Worm (Caenorhabditis elegans) whole organism, L4 larva: ENCODE data around the gene col-158.

Experiments used
- F10B5.3 ChIP-seq: sonication (generic microtip); optimal IDR thresholded peaks from 2 replicates; lab custom pipeline; 2016; ENCODE audit warnings: mild to moderate bottlenecking, missing genetic modification characterization, missing compliant biosample characterization
- F26F4.8 ChIP-seq: fragments of 200-800 bp; sonication (Bioruptor generic); conservative IDR thresholded peaks from 2 replicates; pipeline ENCODE4 v1.3.6; 2022; ENCODE audit warnings: missing genetic modification characterization, missing compliant biosample characterization
- F37D6.2 ChIP-seq: sonication (generic microtip); optimal IDR thresholded peaks from 2 replicates; lab custom pipeline; 2016; ENCODE audit warnings: mild to moderate bottlenecking, missing genetic modification characterization, missing compliant biosample characterization
- F49E8.2 ChIP-seq: sonication (generic microtip); optimal IDR thresholded peaks from 2 replicates; lab custom pipeline; 2016; ENCODE audit warnings: missing compliant biosample characterization, mild to moderate bottlenecking, missing genetic modification characterization, borderline replicate concordance
- Y105C5A.15 ChIP-seq: fragments of 200-800 bp; sonication (Bioruptor generic); IDR thresholded peaks from 2 replicates; pipeline ENCODE4 v1.3.6; 2022; ENCODE audit warnings: missing genetic modification characterization, missing compliant biosample characterization
- Y5F2A.4 ChIP-seq: fragments of 200-800 bp; sonication (Bioruptor generic); optimal IDR thresholded peaks from 2 replicates; lab custom pipeline; 2018; ENCODE audit warnings: mild to moderate bottlenecking, missing genetic modification characterization, missing compliant biosample characterization
- Y75B8A.6 ChIP-seq: fragments of 200-800 bp; sonication (Bioruptor generic); IDR thresholded peaks from 2 replicates; pipeline ENCODE4 v1.3.6; 2022; ENCODE audit warnings: missing genetic modification reagents, missing genetic modification characterization, missing compliant biosample characterization
- aha-1 ChIP-seq: fragments of 150-350 bp; peaks from one replicate; lab custom pipeline; 2014; ENCODE audit warnings: missing biosample characterization, missing genetic modification characterization
- aly-2 ChIP-seq: sonication (generic microtip); optimal IDR thresholded peaks from 2 replicates; lab custom pipeline; 2018; ENCODE audit warnings: missing biosample characterization, missing genetic modification characterization
- attf-4 ChIP-seq: sonication (generic microtip); optimal IDR thresholded peaks from 3 replicates; lab custom pipeline; 2017; ENCODE audit warnings: missing biosample characterization, missing genetic modification characterization
- ceh-20 ChIP-seq: fragments of 200-800 bp; sonication (Bioruptor generic); IDR thresholded peaks from 2 replicates; pipeline ENCODE4 v1.3.6; 2022; ENCODE audit warnings: missing genetic modification reagents, missing genetic modification characterization, missing compliant biosample characterization
- ces-1 ChIP-seq: fragments of 150-350 bp; sonication (generic microtip); optimal IDR thresholded peaks from 4 replicates; lab custom pipeline; 2014; ENCODE audit warnings: missing biosample characterization, missing genetic modification reagents, missing genetic modification characterization
- ctbp-1 ChIP-seq: fragments of 200-800 bp; sonication (Bioruptor generic); IDR thresholded peaks from 2 replicates; pipeline ENCODE4 v1.3.6; 2022; ENCODE audit warnings: missing genetic modification reagents, missing genetic modification characterization, missing compliant biosample characterization
- daf-12 ChIP-seq: fragments of 150-350 bp; optimal IDR thresholded peaks from 2 replicates; lab custom pipeline; 2014; ENCODE audit warnings: missing biosample characterization, missing genetic modification reagents, missing genetic modification characterization
- dpl-1 ChIP-seq: fragments of 150-350 bp; optimal IDR thresholded peaks from 2 replicates; lab custom pipeline; 2014; ENCODE audit warnings: missing biosample characterization, missing genetic modification reagents, missing genetic modification characterization
- duxl-1 ChIP-seq: sonication (generic microtip); optimal IDR thresholded peaks from 2 replicates; lab custom pipeline; 2016; ENCODE audit warnings: mild to moderate bottlenecking, missing genetic modification characterization, moderate library complexity, missing compliant biosample characterization; ENCODE audit not compliant: poor library complexity
- dve-1 ChIP-seq: sonication (generic microtip); optimal IDR thresholded peaks from 2 replicates; lab custom pipeline; 2017; ENCODE audit warnings: antibody characterized with exemption, mild to moderate bottlenecking, missing genetic modification characterization, missing compliant biosample characterization; ENCODE audit not compliant: insufficient read depth
- fkh-10 ChIP-seq: fragments of 150-350 bp; optimal IDR thresholded peaks from 2 replicates; lab custom pipeline; 2014; ENCODE audit warnings: missing biosample characterization, missing genetic modification reagents, missing genetic modification characterization
- fos-1 ChIP-seq: fragments of 150-350 bp; optimal IDR thresholded peaks from 2 replicates; lab custom pipeline; 2014; ENCODE audit warnings: missing biosample characterization, missing genetic modification characterization
- hlh-11 ChIP-seq: fragments of 200-800 bp; sonication (Bioruptor generic); optimal IDR thresholded peaks from 2 replicates; lab custom pipeline; 2018; ENCODE audit warnings: mild to moderate bottlenecking, missing genetic modification characterization, missing compliant biosample characterization
- hlh-30 ChIP-seq: sonication (generic microtip); optimal IDR thresholded peaks from 2 replicates; lab custom pipeline; 2017; ENCODE audit warnings: antibody characterized with exemption, mild to moderate bottlenecking, missing genetic modification characterization, missing compliant biosample characterization; ENCODE audit not compliant: insufficient read depth
- jun-1 ChIP-seq: fragments of 150-350 bp; optimal IDR thresholded peaks from 2 replicates; lab custom pipeline; 2014; ENCODE audit warnings: missing biosample characterization, missing genetic modification reagents, missing genetic modification characterization
- lin-1 ChIP-seq: fragments of 200-800 bp; sonication (Bioruptor generic); IDR thresholded peaks from 2 replicates; pipeline ENCODE4 v1.3.6; 2022; ENCODE audit warnings: missing genetic modification reagents, missing genetic modification characterization, missing compliant biosample characterization
- lin-13 ChIP-seq: fragments of 150-350 bp; optimal IDR thresholded peaks from 2 replicates; lab custom pipeline; 2014; ENCODE audit warnings: missing biosample characterization, missing genetic modification reagents, missing genetic modification characterization
- lin-29 ChIP-seq: fragments of 200-800 bp; sonication (Bioruptor generic); IDR thresholded peaks from 2 replicates; pipeline ENCODE4 v1.3.6; 2022; ENCODE audit warnings: missing genetic modification reagents, missing genetic modification characterization, missing compliant biosample characterization
- lin-38 ChIP-seq: fragments of 200-800 bp; sonication (Bioruptor generic); IDR thresholded peaks from 2 replicates; pipeline ENCODE4 v1.3.6; 2022; ENCODE audit warnings: missing genetic modification reagents, missing genetic modification characterization, missing compliant biosample characterization
- lir-3 ChIP-seq: sonication (generic microtip); optimal IDR thresholded peaks from 2 replicates; lab custom pipeline; 2016; ENCODE audit warnings: mild to moderate bottlenecking, missing genetic modification characterization, missing compliant biosample characterization
- madf-5 ChIP-seq, 2 experiments: fragments of 200-800 bp; sonication (Bioruptor generic); IDR thresholded peaks; 2 replicates each; pipeline ENCODE4 v1.3.6; 2022; ENCODE audit warnings: missing compliant biosample characterization in 2 of 2, missing genetic modification characterization in 2 of 2
- mdl-1 ChIP-seq, 2 experiments: fragments of 150-350 bp in 1 of 2; sonication (generic microtip) in 1 of 2; optimal IDR thresholded peaks; 2 replicates each; lab custom pipeline; 2014 to 2017; ENCODE audit warnings: missing biosample characterization in 2 of 2, missing genetic modification characterization in 2 of 2
- mdt-29 ChIP-seq: fragments of 200-800 bp; sonication (Bioruptor generic); IDR thresholded peaks from 2 replicates; pipeline ENCODE4 v1.3.6; 2022; ENCODE audit warnings: missing genetic modification reagents, missing genetic modification characterization, missing compliant biosample characterization
- mep-1 ChIP-seq: fragments of 150-350 bp; sonication (generic microtip); optimal IDR thresholded peaks from 3 replicates; lab custom pipeline; 2014; ENCODE audit warnings: missing biosample characterization, missing genetic modification characterization
- mes-2 ChIP-seq: sonication (generic microtip); optimal IDR thresholded peaks from 2 replicates; lab custom pipeline; 2016; ENCODE audit warnings: missing genotype, mild to moderate bottlenecking, missing genetic modification characterization, missing compliant biosample characterization; ENCODE audit not compliant: poor library complexity, severe bottlenecking
- mxl-2 ChIP-seq: fragments of 200-800 bp; sonication (Bioruptor generic); conservative IDR thresholded peaks from 2 replicates; pipeline ENCODE4 v1.3.6; 2022; ENCODE audit warnings: missing genetic modification reagents, missing genetic modification characterization, missing compliant biosample characterization
- nhr-237 ChIP-seq: sonication (generic microtip); optimal IDR thresholded peaks from 2 replicates; lab custom pipeline; 2017; ENCODE audit warnings: missing biosample characterization, missing genetic modification characterization
- nhr-41 ChIP-seq: fragments of 200-800 bp; sonication (Bioruptor generic); IDR thresholded peaks from 2 replicates; pipeline ENCODE4 v1.3.6; 2022; ENCODE audit warnings: missing genetic modification reagents, missing genetic modification characterization, missing compliant biosample characterization
- nhr-48 ChIP-seq: sonication (generic microtip); optimal IDR thresholded peaks from 2 replicates; lab custom pipeline; 2016; ENCODE audit warnings: mild to moderate bottlenecking, missing genetic modification characterization, missing compliant biosample characterization
- nhr-6 ChIP-seq: fragments of 150-350 bp; optimal IDR thresholded peaks from 2 replicates; lab custom pipeline; 2014; ENCODE audit warnings: missing biosample characterization, missing genetic modification characterization
- nhr-76 ChIP-seq: fragments of 150-350 bp; optimal IDR thresholded peaks from 2 replicates; lab custom pipeline; 2014; ENCODE audit warnings: missing biosample characterization, missing genetic modification characterization
- sdz-12 ChIP-seq: fragments of 200-800 bp; sonication (Bioruptor generic); optimal IDR thresholded peaks from 2 replicates; lab custom pipeline; 2018; ENCODE audit warnings: mild to moderate bottlenecking, missing genetic modification characterization, missing compliant biosample characterization
- spr-3 ChIP-seq: fragments of 200-800 bp; sonication (Bioruptor generic); optimal IDR thresholded peaks from 2 replicates; lab custom pipeline; 2018; ENCODE audit warnings: mild to moderate bottlenecking, missing genetic modification characterization, missing compliant biosample characterization
- tag-97 ChIP-seq: fragments of 200-800 bp; sonication (Bioruptor generic); IDR thresholded peaks from 2 replicates; pipeline ENCODE4 v1.3.6; 2022; ENCODE audit warnings: missing genetic modification characterization, missing compliant biosample characterization
- tra-1 ChIP-seq: fragments of 200-800 bp; sonication (Bioruptor generic); IDR thresholded peaks from 2 replicates; pipeline ENCODE4 v1.3.6; 2022; ENCODE audit warnings: missing genetic modification reagents, missing genetic modification characterization, missing compliant biosample characterization
- unc-62 ChIP-seq, 3 experiments: fragments of 150-350 bp in 1 of 3; sonication (generic microtip); optimal IDR thresholded peaks in 2 of 3; peaks in 1 of 3; 1 replicate in 1 of 3; 2 replicates in 2 of 3; lab custom pipeline; 2014 to 2017; ENCODE audit warnings: missing biosample characterization in 3 of 3, missing genetic modification characterization in 3 of 3, missing genetic modification reagents in 3 of 3, missing genotype in 1 of 3
- vab-7 ChIP-seq: fragments of 200-800 bp; sonication (Bioruptor generic); IDR thresholded peaks from 2 replicates; pipeline ENCODE4 v1.3.6; 2022; ENCODE audit warnings: missing genetic modification reagents, missing genetic modification characterization, missing compliant biosample characterization
- zag-1 ChIP-seq: fragments of 150-350 bp; optimal IDR thresholded peaks from 2 replicates; lab custom pipeline; 2014; ENCODE audit warnings: missing biosample characterization, missing genetic modification characterization
- zfp-2 ChIP-seq: sonication (generic microtip); optimal IDR thresholded peaks from 2 replicates; lab custom pipeline; 2016; ENCODE audit warnings: mild to moderate bottlenecking, missing genetic modification characterization, missing compliant biosample characterization
- zfp-3 ChIP-seq: fragments of 200-800 bp; sonication (Bioruptor generic); conservative IDR thresholded peaks from 2 replicates; pipeline ENCODE4 v1.3.6; 2022; ENCODE audit warnings: missing genetic modification reagents, missing genetic modification characterization, missing compliant biosample characterization
- zip-11 ChIP-seq: fragments of 200-800 bp; sonication (Bioruptor generic); IDR thresholded peaks from 2 replicates; pipeline ENCODE4 v1.3.6; 2022; ENCODE audit warnings: missing genetic modification characterization, missing compliant biosample characterization
- ztf-11 ChIP-seq: fragments of 150-350 bp; optimal IDR thresholded peaks from 2 replicates; lab custom pipeline; 2014; ENCODE audit warnings: missing biosample characterization, missing genetic modification characterization

Gene col-158

ce11 chrV:11782809-11783440 is 46.5 kb upstream of the col-158 start, which contains the start of gene F55A11.11 (continued):
- peak; percentile 99 for TF ChIP-seq aha-1 (tag; lab: Kevin White, UChicago)
- peak; percentile 6 to 33 for TF ChIP-seq mdl-1 (tag; optimal IDR thresholded peaks at IDR 0.05; lab: Kevin White, UChicago)
- peak; percentile 76 for TF ChIP-seq F10B5.3
- no peak for TF ChIP-seq fkh-10 (GFP tag; lab: Kevin White, UChicago)
- no peak for TF ChIP-seq zag-1 (tag; lab: Kevin White, UChicago)
- TF ChIP-seq duxl-1 (tag; lab: Kevin White, UChicago), result peak; percentile 84
- peak; percentile 90 for TF ChIP-seq ceh-20
- TF ChIP-seq mdt-29 (GFP tag; lab: Robert Waterston, UW), result peak; percentile 88
- peak; percentile 80 for TF ChIP-seq dve-1 (tag; lab: Kevin White, UChicago)
- TF ChIP-seq tag-97 (GFP tag; lab: Robert Waterston, UW), result no peak
- TF ChIP-seq zip-11 (GFP tag; lab: Robert Waterston, UW), result peak; percentile 89
- TF ChIP-seq mes-2 (tag; lab: Kevin White, UChicago), result peak; percentile 80
- TF ChIP-seq aly-2, result no peak
- TF ChIP-seq nhr-237 (tag; lab: Kevin White, UChicago), result no peak
- TF ChIP-seq nhr-76 (tag; lab: Kevin White, UChicago), result no peak
- TF ChIP-seq attf-4 (tag; lab: Kevin White, UChicago), result no peak
- TF ChIP-seq vab-7 (GFP tag; lab: Robert Waterston, UW), result peak; percentile 96
- TF ChIP-seq zfp-3, result peak; percentile 86
- TF ChIP-seq unc-62 (GFP tag; optimal IDR thresholded peaks at IDR 0.05 in 1 of 2; lab: Kevin White, UChicago), result peak in 1 of 2 experiments; percentile 95
- TF ChIP-seq unc-62 (tag; optimal IDR thresholded peaks at IDR 0.05; lab: Kevin White, UChicago), result no peak
- TF ChIP-seq ztf-11, result no peak
- peak; percentile 64 for TF ChIP-seq hlh-30 (tag; lab: Kevin White, UChicago)
- TF ChIP-seq tra-1 (GFP tag; lab: Robert Waterston, UW), result peak; percentile 94
- TF ChIP-seq jun-1 (tag; lab: Kevin White, UChicago), result peak; percentile 14
- TF ChIP-seq zfp-2, result peak; percentile 66
- no peak for TF ChIP-seq daf-12
- TF ChIP-seq spr-3, result peak; percentile 79
- TF ChIP-seq dpl-1, result peak; percentile 53
- TF ChIP-seq Y75B8A.6 (GFP tag; lab: Robert Waterston, UW), result peak; percentile 82
- TF ChIP-seq F37D6.2 (tag; lab: Kevin White, UChicago), result peak; percentile 53
- TF ChIP-seq lin-13, result peak; percentile 87
- peak; percentile 97 for TF ChIP-seq nhr-41
- peak; percentile 22 for TF ChIP-seq nhr-6 (tag; lab: Kevin White, UChicago)
- TF ChIP-seq ctbp-1 (GFP tag; lab: Robert Waterston, UW), result peak; percentile 95
- TF ChIP-seq F26F4.8 (GFP tag; lab: Robert Waterston, UW), result peak; percentile 98
- no peak for TF ChIP-seq fos-1 (tag; lab: Kevin White, UChicago)
- peak; percentile 73 for TF ChIP-seq hlh-11 (tag; lab: Kevin White, UChicago)
- peak; percentile 90 to 91 for TF ChIP-seq madf-5 (GFP tag; IDR thresholded peaks at IDR 0.05; lab: Robert Waterston, UW)
- TF ChIP-seq nhr-48, result peak; percentile 80
- TF ChIP-seq ces-1, result no peak
- TF ChIP-seq mxl-2, result peak; percentile 80
- peak; percentile 93 for TF ChIP-seq Y5F2A.4
- TF ChIP-seq F49E8.2 (tag; lab: Kevin White, UChicago), result peak; percentile 87
- TF ChIP-seq lin-38, result peak; percentile 87
- TF ChIP-seq lin-1 (GFP tag; lab: Robert Waterston, UW), result peak; percentile 95
- TF ChIP-seq mep-1 (tag; lab: Kevin White, UChicago), result peak; percentile 83
- TF ChIP-seq lin-29 (GFP tag; lab: Robert Waterston, UW), result peak; percentile 86
- TF ChIP-seq Y105C5A.15 (GFP tag; lab: Robert Waterston, UW), result peak; percentile 95
- peak; percentile 96 for TF ChIP-seq sdz-12 (GFP tag; lab: Kevin White, UChicago)
- peak; percentile 83 for TF ChIP-seq lir-3 (tag; lab: Kevin White, UChicago)
